Worm (Caenorhabditis elegans): ENCODE measurements around the gene pqn-8.

The pqn-8 gene

ce11 chrIII:9965444-9965843 is 32.3 kb downstream of the pqn-8 start:
- 0 out of 2 replicates have a peak, but pooled peaks have one; percentile 15 for TF ChIP-seq pes-1 (GFP tag; IDR thresholded peaks at IDR 0.05)
- peak; percentile 58 for TF ChIP-seq ceh-36 (tag; optimal IDR thresholded peaks at IDR 0.05)
- TF ChIP-seq tbx-11 (GFP tag; IDR thresholded peaks at IDR 0.05) = no peak
- no peak for TF ChIP-seq aly-1 (tag; optimal IDR thresholded peaks at IDR 0.05)

- TF ChIP-seq aly-1 (tag; optimal IDR thresholded peaks at IDR 0.05) (no peak), tra-4 (tag; optimal IDR thresholded peaks at IDR 0.05) (no peak), scrt-1 (GFP tag; IDR thresholded peaks at IDR 0.05) (no peak), flt-1 (GFP tag; IDR thresholded peaks at IDR 0.05) (no peak)
These were observed 33.4 kb downstream of the pqn-8 start for ce11 chrIII:9964416-9964815.

ce11 chrIII:9963447-9963846 is 34.3 kb downstream of the pqn-8 start:
- TF ChIP-seq ets-7 (tag; optimal IDR thresholded peaks at IDR 0.05) = no peak
- TF ChIP-seq flt-1 (GFP tag; IDR thresholded peaks at IDR 0.05) = no peak
- TF ChIP-seq ama-1 (optimal IDR thresholded peaks at IDR 0.05) = no peak
- TF ChIP-seq sea-1 (GFP tag; conservative IDR thresholded peaks at IDR 0.05) = no peak
- no peak for TF ChIP-seq scrt-1 (GFP tag; IDR thresholded peaks at IDR 0.05)
- no peak for TF ChIP-seq pes-1 (GFP tag; IDR thresholded peaks at IDR 0.05)
- no peak for TF ChIP-seq tbx-11 (GFP tag; IDR thresholded peaks at IDR 0.05)
- no peak for TF ChIP-seq ceh-13 (GFP tag; optimal IDR thresholded peaks at IDR 0.05)
- no peak for TF ChIP-seq hnd-1 (tag; optimal IDR thresholded peaks at IDR 0.05)
- no peak for TF ChIP-seq tra-4 (tag; optimal IDR thresholded peaks at IDR 0.05)
- TF ChIP-seq B0310.2 (tag; optimal IDR thresholded peaks at IDR 0.05) = no peak
- no peak for TF ChIP-seq ceh-36 (tag; optimal IDR thresholded peaks at IDR 0.05)
- TF ChIP-seq hmg-4 (GFP tag; optimal IDR thresholded peaks at IDR 0.05) = no peak
- no peak for TF ChIP-seq hmbx-1 (tag; optimal IDR thresholded peaks at IDR 0.05)
- TF ChIP-seq aly-1 (tag; optimal IDR thresholded peaks at IDR 0.05) = no peak
- no peak for TF ChIP-seq F13C5.2 (tag; optimal IDR thresholded peaks at IDR 0.05)
- no peak for TF ChIP-seq tbx-37 (GFP tag; conservative IDR thresholded peaks at IDR 0.05)

ce11 chrIII:9956665-9957401 is 41.0 kb downstream of the pqn-8 start, which contains the start of gene alx-1:
Gene alx-1 (plus strand): TSS chrIII:9957351.
- no peak for TF ChIP-seq aly-1 (tag; optimal IDR thresholded peaks at IDR 0.05)
- TF ChIP-seq pes-1 (GFP tag; IDR thresholded peaks at IDR 0.05) = no peak
- no peak for TF ChIP-seq hmg-4 (GFP tag; optimal IDR thresholded peaks at IDR 0.05)
- no peak for TF ChIP-seq ceh-13 (GFP tag; optimal IDR thresholded peaks at IDR 0.05)
- TF ChIP-seq scrt-1 (GFP tag; IDR thresholded peaks at IDR 0.05) = no peak
- TF ChIP-seq F13C5.2 (tag; optimal IDR thresholded peaks at IDR 0.05) = no peak
- TF ChIP-seq tbx-11 (GFP tag; IDR thresholded peaks at IDR 0.05) = no peak
- TF ChIP-seq hmbx-1 (tag; optimal IDR thresholded peaks at IDR 0.05) = no peak
- TF ChIP-seq hnd-1 (tag; optimal IDR thresholded peaks at IDR 0.05) = no peak
- TF ChIP-seq ama-1 (optimal IDR thresholded peaks at IDR 0.05) = no peak
- no peak for TF ChIP-seq ceh-36 (tag; optimal IDR thresholded peaks at IDR 0.05)
- no peak for TF ChIP-seq tbx-37 (GFP tag; conservative IDR thresholded peaks at IDR 0.05)
- TF ChIP-seq sea-1 (GFP tag; conservative IDR thresholded peaks at IDR 0.05) = no peak

- TF ChIP-seq tbx-11 (GFP tag; IDR thresholded peaks at IDR 0.05) (no peak), aly-1 (tag; optimal IDR thresholded peaks at IDR 0.05) (no peak), sea-1 (GFP tag; conservative IDR thresholded peaks at IDR 0.05) (no peak), ceh-36 (tag; optimal IDR thresholded peaks at IDR 0.05) (no peak), hnd-1 (tag; optimal IDR thresholded peaks at IDR 0.05) (no peak), tra-4 (tag; optimal IDR thresholded peaks at IDR 0.05) (no peak), ets-7 (tag; optimal IDR thresholded peaks at IDR 0.05) (no peak), scrt-1 (GFP tag; IDR thresholded peaks at IDR 0.05) (no peak), flt-1 (GFP tag; IDR thresholded peaks at IDR 0.05) (no peak), ceh-13 (GFP tag; optimal IDR thresholded peaks at IDR 0.05) (no peak), hmg-4 (GFP tag; optimal IDR thresholded peaks at IDR 0.05) (no peak), B0310.2 (tag; optimal IDR thresholded peaks at IDR 0.05) (no peak), tbx-37 (GFP tag; conservative IDR thresholded peaks at IDR 0.05) (no peak), pes-1 (GFP tag; IDR thresholded peaks at IDR 0.05) (no peak), F13C5.2 (tag; optimal IDR thresholded peaks at IDR 0.05) (no peak), hmbx-1 (tag; optimal IDR thresholded peaks at IDR 0.05) (no peak), ama-1 (optimal IDR thresholded peaks at IDR 0.05) (no peak)
These were observed 41.7 kb downstream of the pqn-8 start, which contains the start of gene mog-1 for ce11 chrIII:9956123-9956522. Gene mog-1 (minus strand): TSS chrIII:9956215.

ce11 chrIII:9951864-9952263 is 45.9 kb downstream of the pqn-8 start, which contains the start of gene K03H1.11:
Gene K03H1.11 (minus strand): TSS chrIII:9951964.
- no peak for TF ChIP-seq ets-7 (tag; optimal IDR thresholded peaks at IDR 0.05)
- no peak for TF ChIP-seq hnd-1 (tag; optimal IDR thresholded peaks at IDR 0.05)
- no peak for TF ChIP-seq ama-1 (optimal IDR thresholded peaks at IDR 0.05)
- no peak for TF ChIP-seq tra-4 (tag; optimal IDR thresholded peaks at IDR 0.05)
- no peak for TF ChIP-seq F13C5.2 (tag; optimal IDR thresholded peaks at IDR 0.05)
- no peak for TF ChIP-seq ceh-13 (GFP tag; optimal IDR thresholded peaks at IDR 0.05)
- no peak for TF ChIP-seq tbx-37 (GFP tag; conservative IDR thresholded peaks at IDR 0.05)
- no peak for TF ChIP-seq flt-1 (GFP tag; IDR thresholded peaks at IDR 0.05)
- no peak for TF ChIP-seq tbx-11 (GFP tag; IDR thresholded peaks at IDR 0.05)
- no peak for TF ChIP-seq aly-1 (tag; optimal IDR thresholded peaks at IDR 0.05)
- no peak for TF ChIP-seq scrt-1 (GFP tag; IDR thresholded peaks at IDR 0.05)
- no peak for TF ChIP-seq hmg-4 (GFP tag; optimal IDR thresholded peaks at IDR 0.05)
- TF ChIP-seq ceh-36 (tag; optimal IDR thresholded peaks at IDR 0.05) = no peak
- no peak for TF ChIP-seq sea-1 (GFP tag; conservative IDR thresholded peaks at IDR 0.05)
- TF ChIP-seq hmbx-1 (tag; optimal IDR thresholded peaks at IDR 0.05) = no peak
- TF ChIP-seq B0310.2 (tag; optimal IDR thresholded peaks at IDR 0.05) = no peak
- no peak for TF ChIP-seq pes-1 (GFP tag; IDR thresholded peaks at IDR 0.05)

- TF ChIP-seq B0310.2 (tag; optimal IDR thresholded peaks at IDR 0.05) = no peak
- TF ChIP-seq aly-1 (tag; optimal IDR thresholded peaks at IDR 0.05) = no peak
- no peak for TF ChIP-seq tbx-11 (GFP tag; IDR thresholded peaks at IDR 0.05)
These were observed 47.5 kb downstream of the pqn-8 start, which contains the start of gene K03H1.13 for ce11 chrIII:9950244-9950643. Gene K03H1.13 (minus strand): TSS chrIII:9950344.
